Worm (Caenorhabditis elegans) whole organism, late embryonic: ENCODE results near the gene F34D10.8.

Source experiments
- fax-1 ChIP-seq: sonication (generic microtip); optimal IDR thresholded peaks from 2 replicates; lab custom pipeline; 2016; ENCODE audit warnings: missing genotype, missing genetic modification characterization, missing compliant biosample characterization
- ref-2 ChIP-seq: sonication (generic microtip); optimal IDR thresholded peaks from 2 replicates; lab custom pipeline; 2016; ENCODE audit warnings: missing genetic modification characterization, missing compliant biosample characterization

F34D10.8 gene

DNA sequence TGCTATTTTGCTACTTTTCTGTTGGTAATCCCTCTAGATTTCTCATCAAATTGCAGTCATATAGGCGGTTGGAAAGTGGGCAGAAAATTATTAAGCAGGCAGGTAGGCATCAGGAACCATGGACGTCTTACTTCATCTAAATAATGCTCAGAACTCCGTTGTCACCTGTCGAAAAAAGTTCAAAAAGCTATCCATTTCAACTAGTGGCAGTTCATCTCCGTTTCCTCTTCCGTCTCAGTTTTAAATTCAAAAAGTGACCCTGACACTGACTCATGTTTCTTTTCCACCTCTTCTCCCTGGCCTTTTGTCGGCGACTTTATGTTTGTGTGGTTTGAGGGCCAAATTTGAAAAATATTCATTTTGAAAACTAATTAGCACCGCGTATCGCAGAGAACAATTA, 44.0 kb downstream of the F34D10.8 start:
- peak; percentile 4 for TF ChIP-seq ref-2 (tag; lab: Kevin White, UChicago)
- TF ChIP-seq fax-1 (tag; lab: Kevin White, UChicago) = no peak
- TF ChIP-seq, all 69 proteins: peak for 1
